Worm (Caenorhabditis elegans) whole organism, young adult: ENCODE results near the gene C05D11.5.

Experiments used
- Y67H2A.10 ChIP-seq: fragments of 200-800 bp; sonication (Bioruptor generic); conservative IDR thresholded peaks from 2 replicates; pipeline ENCODE4 v1.3.6; 2022; ENCODE audit warnings: missing genetic modification reagents, missing genetic modification characterization, missing compliant biosample characterization
- cebp-1 ChIP-seq, 2 experiments: fragments of 200-800 bp in 1 of 2; sonication (Bioruptor generic) in 1 of 2; sonication (generic microtip) in 1 of 2; IDR thresholded peaks in 1 of 2; optimal IDR thresholded peaks in 1 of 2; 2 replicates each; pipeline versions ENCODE4 v1.3.6 to Lab custom; 2017 to 2022; ENCODE audit warnings: missing compliant biosample characterization in 2 of 2, missing genetic modification characterization in 2 of 2, mild to moderate bottlenecking in 1 of 2, missing genetic modification reagents in 1 of 2, moderate library complexity in 1 of 2
- zfh-2 ChIP-seq: fragments of 200-800 bp; sonication (Bioruptor generic); conservative IDR thresholded peaks from 2 replicates; pipeline ENCODE4 v1.3.6; 2022; ENCODE audit warnings: missing genetic modification reagents, missing genetic modification characterization, missing compliant biosample characterization

DNA sequence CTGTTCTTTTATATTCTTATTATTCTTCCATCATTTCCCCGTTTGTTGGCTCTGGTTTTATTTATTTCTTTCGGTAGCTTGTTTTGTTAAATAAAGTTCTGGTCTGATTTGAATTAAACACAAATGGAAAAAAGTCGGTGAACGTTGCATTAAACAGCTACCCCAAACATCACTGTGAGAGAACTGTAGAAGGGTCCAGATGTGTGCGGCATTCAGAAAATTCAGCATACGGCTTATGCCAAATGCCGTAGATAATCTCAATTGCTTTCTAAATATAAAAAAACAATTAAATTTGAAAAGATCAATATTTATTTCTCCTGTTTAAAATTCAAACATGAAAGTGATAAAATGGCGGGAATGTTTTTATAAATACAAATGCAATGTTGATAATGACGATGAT lies 28.0 kb upstream of the C05D11.5 start:
- TF ChIP-seq Y67H2A.10 (GFP tag; lab: Robert Waterston, UW) = no peak
- TF ChIP-seq cebp-1 (GFP tag; IDR thresholded peaks at IDR 0.05; lab: Robert Waterston, UW) = no peak
- TF ChIP-seq cebp-1 (tag; optimal IDR thresholded peaks at IDR 0.05; lab: Kevin White, UChicago) = no peak
- TF ChIP-seq zfh-2 (GFP tag; lab: Robert Waterston, UW) = no peak
